Worm (Caenorhabditis elegans) whole organism, midembryonic: ENCODE measurements around the gene srh-194.

Experiments
- cog-1 ChIP-seq: sonication (generic microtip); optimal IDR thresholded peaks from 2 replicates; lab custom pipeline; 2016; ENCODE audit warnings: missing genetic modification characterization, missing compliant biosample characterization
- med-1 ChIP-seq: sonication (generic microtip); optimal IDR thresholded peaks from 2 replicates; lab custom pipeline; 2017; ENCODE audit warnings: missing genetic modification characterization, mild to moderate bottlenecking, missing compliant biosample characterization, antibody characterized with exemption, missing genetic modification reagents; ENCODE audit not compliant: insufficient read depth
- ref-1 ChIP-seq: fragments of 200-800 bp; sonication (Bioruptor generic); conservative IDR thresholded peaks from 2 replicates; pipeline ENCODE4 v1.3.6; 2022; ENCODE audit warnings: missing genetic modification reagents, missing genetic modification characterization, missing compliant biosample characterization
- ztf-29 ChIP-seq: fragments of 200-800 bp; sonication (Bioruptor generic); IDR thresholded peaks from 2 replicates; pipeline ENCODE4 v1.3.6; 2022; ENCODE audit warnings: missing genetic modification reagents, missing genetic modification characterization, missing compliant biosample characterization

- TF ChIP-seq ztf-29, result no peak
- TF ChIP-seq cog-1 (tag; lab: Kevin White, UChicago), result no peak
- TF ChIP-seq med-1 (GFP tag; lab: Kevin White, UChicago), result no peak
- no peak for TF ChIP-seq ref-1
Observed at ce11 chrV:4341736-4342135, 48.4 kb upstream of the srh-194 start.
